Worm (Caenorhabditis elegans) whole organism, L4 larva: ENCODE results near the gene C35A5.3.

Experiments
- D1046.2 ChIP-seq: fragments of 200-800 bp; sonication (Bioruptor generic); IDR thresholded peaks from 2 replicates; pipeline ENCODE4 v1.3.6; 2022; ENCODE audit warnings: missing genetic modification characterization, missing compliant biosample characterization
- F49E8.2 ChIP-seq: sonication (generic microtip); optimal IDR thresholded peaks from 2 replicates; lab custom pipeline; 2016; ENCODE audit warnings: missing compliant biosample characterization, mild to moderate bottlenecking, missing genetic modification characterization, borderline replicate concordance
- T20F7.1 ChIP-seq: fragments of 200-800 bp; sonication (Bioruptor generic); optimal IDR thresholded peaks from 2 replicates; lab custom pipeline; 2018; ENCODE audit warnings: mild to moderate bottlenecking, missing genetic modification characterization, missing compliant biosample characterization
- Y48G9A.11 ChIP-seq: fragments of 200-800 bp; sonication (Bioruptor generic); IDR thresholded peaks from 2 replicates; pipeline ENCODE4 v1.3.6; 2022; ENCODE audit warnings: missing genetic modification reagents, missing genetic modification characterization, missing compliant biosample characterization
- Y75B8A.6 ChIP-seq: fragments of 200-800 bp; sonication (Bioruptor generic); IDR thresholded peaks from 2 replicates; pipeline ENCODE4 v1.3.6; 2022; ENCODE audit warnings: missing genetic modification reagents, missing genetic modification characterization, missing compliant biosample characterization
- aha-1 ChIP-seq: fragments of 150-350 bp; peaks from one replicate; lab custom pipeline; 2014; ENCODE audit warnings: missing biosample characterization, missing genetic modification characterization
- aly-2 ChIP-seq: sonication (generic microtip); optimal IDR thresholded peaks from 2 replicates; lab custom pipeline; 2018; ENCODE audit warnings: missing biosample characterization, missing genetic modification characterization
- ama-1 ChIP-seq: fragments of 150-350 bp; optimal IDR thresholded peaks from 2 replicates; lab custom pipeline; 2014; ENCODE audit warnings: inconsistent platforms, mixed read lengths
- ceh-20 ChIP-seq: fragments of 200-800 bp; sonication (Bioruptor generic); IDR thresholded peaks from 2 replicates; pipeline ENCODE4 v1.3.6; 2022; ENCODE audit warnings: missing genetic modification reagents, missing genetic modification characterization, missing compliant biosample characterization
- ceh-82 ChIP-seq: sonication (generic microtip); optimal IDR thresholded peaks from 2 replicates; lab custom pipeline; 2017; ENCODE audit warnings: missing biosample characterization, missing genetic modification characterization
- ces-1 ChIP-seq: fragments of 150-350 bp; sonication (generic microtip); optimal IDR thresholded peaks from 4 replicates; lab custom pipeline; 2014; ENCODE audit warnings: missing biosample characterization, missing genetic modification reagents, missing genetic modification characterization
- daf-12 ChIP-seq: fragments of 150-350 bp; optimal IDR thresholded peaks from 2 replicates; lab custom pipeline; 2014; ENCODE audit warnings: missing biosample characterization, missing genetic modification reagents, missing genetic modification characterization
- daf-16 ChIP-seq, 3 experiments: sonication (generic microtip); optimal IDR thresholded peaks; 2 replicates each; lab custom pipeline; 2016 to 2017; ENCODE audit warnings: missing genetic modification characterization in 3 of 3, missing genetic modification reagents in 3 of 3, mild to moderate bottlenecking in 2 of 3, missing compliant biosample characterization in 2 of 3, missing biosample characterization in 1 of 3, moderate library complexity in 1 of 3
- daf-8 ChIP-seq: fragments of 200-800 bp; sonication (Bioruptor generic); IDR thresholded peaks from 2 replicates; pipeline ENCODE4 v1.3.6; 2022; ENCODE audit warnings: missing genetic modification characterization, missing compliant biosample characterization
- dmd-9 ChIP-seq: fragments of 200-800 bp; sonication (Bioruptor generic); IDR thresholded peaks from 2 replicates; pipeline ENCODE4 v1.3.6; 2022; ENCODE audit warnings: missing genetic modification reagents, missing genetic modification characterization, missing compliant biosample characterization
- dpl-1 ChIP-seq: fragments of 150-350 bp; optimal IDR thresholded peaks from 2 replicates; lab custom pipeline; 2014; ENCODE audit warnings: missing biosample characterization, missing genetic modification reagents, missing genetic modification characterization
- duxl-1 ChIP-seq: sonication (generic microtip); optimal IDR thresholded peaks from 2 replicates; lab custom pipeline; 2016; ENCODE audit warnings: mild to moderate bottlenecking, missing genetic modification characterization, moderate library complexity, missing compliant biosample characterization; ENCODE audit not compliant: poor library complexity
- dve-1 ChIP-seq: sonication (generic microtip); optimal IDR thresholded peaks from 2 replicates; lab custom pipeline; 2017; ENCODE audit warnings: antibody characterized with exemption, mild to moderate bottlenecking, missing genetic modification characterization, missing compliant biosample characterization; ENCODE audit not compliant: insufficient read depth
- fkh-10 ChIP-seq: fragments of 150-350 bp; optimal IDR thresholded peaks from 2 replicates; lab custom pipeline; 2014; ENCODE audit warnings: missing biosample characterization, missing genetic modification reagents, missing genetic modification characterization
- gei-8 ChIP-seq: fragments of 200-800 bp; sonication (Bioruptor generic); optimal IDR thresholded peaks from 2 replicates; lab custom pipeline; 2018; ENCODE audit warnings: mild to moderate bottlenecking, missing genetic modification characterization, missing compliant biosample characterization
- hif-1 ChIP-seq, 2 experiments: sonication (generic microtip); optimal IDR thresholded peaks; 2 replicates each; lab custom pipeline; 2016 to 2017; ENCODE audit warnings: missing compliant biosample characterization in 2 of 2, missing genetic modification characterization in 2 of 2, missing genetic modification reagents in 2 of 2, missing genotype in 2 of 2, mild to moderate bottlenecking in 1 of 2
- hlh-11 ChIP-seq: fragments of 200-800 bp; sonication (Bioruptor generic); optimal IDR thresholded peaks from 2 replicates; lab custom pipeline; 2018; ENCODE audit warnings: mild to moderate bottlenecking, missing genetic modification characterization, missing compliant biosample characterization
- hlh-30 ChIP-seq: sonication (generic microtip); optimal IDR thresholded peaks from 2 replicates; lab custom pipeline; 2017; ENCODE audit warnings: antibody characterized with exemption, mild to moderate bottlenecking, missing genetic modification characterization, missing compliant biosample characterization; ENCODE audit not compliant: insufficient read depth
- hmg-1.1 ChIP-seq: fragments of 200-800 bp; sonication (Bioruptor generic); IDR thresholded peaks from 2 replicates; pipeline ENCODE4 v1.3.6; 2022; ENCODE audit warnings: missing genetic modification reagents, missing genetic modification characterization, missing compliant biosample characterization
- lin-13 ChIP-seq: fragments of 150-350 bp; optimal IDR thresholded peaks from 2 replicates; lab custom pipeline; 2014; ENCODE audit warnings: missing biosample characterization, missing genetic modification reagents, missing genetic modification characterization
- lin-15B ChIP-seq: fragments of 150-350 bp; sonication (generic microtip); optimal IDR thresholded peaks from 3 replicates; lab custom pipeline; 2014; ENCODE audit warnings: missing biosample characterization, missing genetic modification characterization
- lir-3 ChIP-seq: sonication (generic microtip); optimal IDR thresholded peaks from 2 replicates; lab custom pipeline; 2016; ENCODE audit warnings: mild to moderate bottlenecking, missing genetic modification characterization, missing compliant biosample characterization
- lsy-2 ChIP-seq, 2 experiments: fragments of 150-350 bp in 1 of 2; sonication (generic microtip) in 1 of 2; optimal IDR thresholded peaks; 2 replicates each; lab custom pipeline; 2014 to 2017; ENCODE audit warnings: missing biosample characterization in 2 of 2, missing genetic modification characterization in 2 of 2
- mep-1 ChIP-seq: fragments of 150-350 bp; sonication (generic microtip); optimal IDR thresholded peaks from 3 replicates; lab custom pipeline; 2014; ENCODE audit warnings: missing biosample characterization, missing genetic modification characterization
- mes-2 ChIP-seq: sonication (generic microtip); optimal IDR thresholded peaks from 2 replicates; lab custom pipeline; 2016; ENCODE audit warnings: missing genotype, mild to moderate bottlenecking, missing genetic modification characterization, missing compliant biosample characterization; ENCODE audit not compliant: poor library complexity, severe bottlenecking
- mxl-2 ChIP-seq: fragments of 200-800 bp; sonication (Bioruptor generic); conservative IDR thresholded peaks from 2 replicates; pipeline ENCODE4 v1.3.6; 2022; ENCODE audit warnings: missing genetic modification reagents, missing genetic modification characterization, missing compliant biosample characterization
- nhr-10 ChIP-seq: fragments of 150-350 bp; optimal IDR thresholded peaks from 2 replicates; lab custom pipeline; 2014; ENCODE audit warnings: missing biosample characterization, missing genetic modification characterization
- nhr-11 ChIP-seq: fragments of 150-350 bp; optimal IDR thresholded peaks from 2 replicates; lab custom pipeline; 2014; ENCODE audit warnings: missing biosample characterization, missing genetic modification characterization
- nhr-111 ChIP-seq: fragments of 200-800 bp; sonication (Bioruptor generic); optimal IDR thresholded peaks from 2 replicates; lab custom pipeline; 2018; ENCODE audit warnings: mild to moderate bottlenecking, missing genetic modification characterization, missing compliant biosample characterization
- nhr-237 ChIP-seq: sonication (generic microtip); optimal IDR thresholded peaks from 2 replicates; lab custom pipeline; 2017; ENCODE audit warnings: missing biosample characterization, missing genetic modification characterization
- nhr-25 ChIP-seq: sonication (generic microtip); optimal IDR thresholded peaks from 2 replicates; lab custom pipeline; 2017; ENCODE audit warnings: missing genetic modification characterization, mild to moderate bottlenecking, missing compliant biosample characterization, antibody characterized with exemption, moderate library complexity, borderline replicate concordance; ENCODE audit not compliant: insufficient read depth
- nhr-6 ChIP-seq: fragments of 150-350 bp; optimal IDR thresholded peaks from 2 replicates; lab custom pipeline; 2014; ENCODE audit warnings: missing biosample characterization, missing genetic modification characterization
- nhr-77 ChIP-seq: fragments of 150-350 bp; optimal IDR thresholded peaks from 2 replicates; lab custom pipeline; 2014; ENCODE audit warnings: missing biosample characterization, missing genetic modification characterization
- pha-4 ChIP-seq, 2 experiments: fragments of 150-350 bp in 1 of 2; fragments of 200-800 bp in 1 of 2; sonication (Bioruptor generic) in 1 of 2; IDR thresholded peaks in 1 of 2; optimal IDR thresholded peaks in 1 of 2; 2 replicates each; pipeline versions ENCODE4 v1.3.6 to Lab custom; 2014 to 2022; ENCODE audit warnings: missing genetic modification characterization in 2 of 2, missing genetic modification reagents in 2 of 2, missing biosample characterization in 1 of 2, missing compliant biosample characterization in 1 of 2
- snpc-4 ChIP-seq: fragments of 150-350 bp; optimal IDR thresholded peaks from 2 replicates; lab custom pipeline; 2014; ENCODE audit warnings: missing biosample characterization, missing genetic modification characterization
- spr-3 ChIP-seq: fragments of 200-800 bp; sonication (Bioruptor generic); optimal IDR thresholded peaks from 2 replicates; lab custom pipeline; 2018; ENCODE audit warnings: mild to moderate bottlenecking, missing genetic modification characterization, missing compliant biosample characterization
- tra-1 ChIP-seq: fragments of 200-800 bp; sonication (Bioruptor generic); IDR thresholded peaks from 2 replicates; pipeline ENCODE4 v1.3.6; 2022; ENCODE audit warnings: missing genetic modification reagents, missing genetic modification characterization, missing compliant biosample characterization
- unc-62 ChIP-seq, 3 experiments: fragments of 150-350 bp in 1 of 3; sonication (generic microtip); optimal IDR thresholded peaks in 2 of 3; peaks in 1 of 3; 1 replicate in 1 of 3; 2 replicates in 2 of 3; lab custom pipeline; 2014 to 2017; ENCODE audit warnings: missing biosample characterization in 3 of 3, missing genetic modification characterization in 3 of 3, missing genetic modification reagents in 3 of 3, missing genotype in 1 of 3
- zfp-3 ChIP-seq: fragments of 200-800 bp; sonication (Bioruptor generic); conservative IDR thresholded peaks from 2 replicates; pipeline ENCODE4 v1.3.6; 2022; ENCODE audit warnings: missing genetic modification reagents, missing genetic modification characterization, missing compliant biosample characterization
- zip-11 ChIP-seq: fragments of 200-800 bp; sonication (Bioruptor generic); IDR thresholded peaks from 2 replicates; pipeline ENCODE4 v1.3.6; 2022; ENCODE audit warnings: missing genetic modification characterization, missing compliant biosample characterization
- ztf-7 ChIP-seq: fragments of 150-350 bp; optimal IDR thresholded peaks from 2 replicates; lab custom pipeline; 2014; ENCODE audit warnings: missing biosample characterization, missing genetic modification characterization

The C35A5.3 gene

DNA sequence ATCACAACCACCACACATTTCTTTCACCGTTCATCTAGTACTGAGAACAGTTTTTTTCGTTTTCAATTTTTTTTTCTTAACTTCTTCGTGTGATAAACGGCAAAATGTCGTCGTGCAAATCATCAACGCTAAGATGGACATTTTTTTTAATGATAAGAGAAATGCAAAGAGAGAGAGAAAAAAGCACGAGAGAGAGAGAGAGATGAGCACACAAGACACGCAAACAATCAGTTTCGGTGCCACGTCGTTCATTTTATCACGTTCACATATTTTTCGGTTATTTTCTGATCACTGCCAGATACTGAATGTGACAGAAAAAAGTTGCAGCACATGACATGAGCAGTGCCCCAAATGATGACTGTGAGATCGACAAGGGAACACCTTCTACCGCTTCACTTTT is 33.0 kb downstream of the C35A5.3 start, which contains the start of gene egl-9 (continued):
- TF ChIP-seq hlh-30 (tag; lab: Kevin White, UChicago) (peak; percentile 85), D1046.2 (no peak), hmg-1.1 (no peak), dve-1 (peak; percentile 82), T20F7.1 (no peak), dpl-1 (no peak), nhr-6 (tag; lab: Kevin White, UChicago) (no peak), daf-8 (no peak), Y75B8A.6 (GFP tag; lab: Robert Waterston, UW) (0 out of 2 replicates have a peak, but pooled peaks have one; percentile 16), spr-3 (GFP tag; lab: Kevin White, UChicago) (no peak), lsy-2 (tag; optimal IDR thresholded peaks at IDR 0.05; lab: Kevin White, UChicago) (peak in 1 of 2 experiments; percentile 57), zip-11 (GFP tag; lab: Robert Waterston, UW) (no peak), unc-62 (GFP tag; optimal IDR thresholded peaks at IDR 0.05 in 1 of 2; lab: Kevin White, UChicago) (peak in 1 of 2 experiments; percentile 24), unc-62 (tag; optimal IDR thresholded peaks at IDR 0.05; lab: Kevin White, UChicago) (no peak)

- TF ChIP-seq ceh-82 (no peak), F49E8.2 (tag; lab: Kevin White, UChicago) (no peak), nhr-237 (no peak), ztf-7 (tag; lab: Kevin White, UChicago) (no peak), fkh-10 (GFP tag; lab: Kevin White, UChicago) (no peak), gei-8 (GFP tag; lab: Kevin White, UChicago) (no peak), lin-13 (GFP tag; lab: Kevin White, UChicago) (no peak), lir-3 (tag; lab: Kevin White, UChicago) (no peak), unc-62 (GFP tag; optimal IDR thresholded peaks at IDR 0.05 in 1 of 2; lab: Kevin White, UChicago) (peak in 1 of 2 experiments; percentile 90), unc-62 (tag; optimal IDR thresholded peaks at IDR 0.05; lab: Kevin White, UChicago) (no peak), T20F7.1 (no peak), aha-1 (tag; lab: Kevin White, UChicago) (peak; percentile 13)
Measured at ce11 chrV:10467659-10468058, 33.5 kb downstream of the C35A5.3 start.

ce11 chrV:10467104-10467503 is 34.1 kb downstream of the C35A5.3 start:
- TF ChIP-seq duxl-1 (tag; lab: Kevin White, UChicago): no peak
- TF ChIP-seq ceh-20: no peak
- TF ChIP-seq ama-1 (lab: Kevin White, UChicago): peak; percentile 58
- no peak for TF ChIP-seq nhr-25
- no peak for TF ChIP-seq tra-1 (GFP tag; lab: Robert Waterston, UW)
- no peak for TF ChIP-seq mxl-2 (GFP tag; lab: Robert Waterston, UW)
- TF ChIP-seq zip-11 (GFP tag; lab: Robert Waterston, UW): no peak
- TF ChIP-seq hif-1 (tag; optimal IDR thresholded peaks at IDR 0.05; lab: Kevin White, UChicago): no peak
- no peak for TF ChIP-seq hlh-11 (tag; lab: Kevin White, UChicago)
- TF ChIP-seq dmd-9 (GFP tag; lab: Robert Waterston, UW): no peak
- TF ChIP-seq mes-2 (tag; lab: Kevin White, UChicago): peak; percentile 2
- no peak for TF ChIP-seq lin-15B (tag; lab: Kevin White, UChicago)
- TF ChIP-seq hlh-30 (tag; lab: Kevin White, UChicago): peak; percentile 71
- no peak for TF ChIP-seq aly-2
- TF ChIP-seq Y48G9A.11 (GFP tag; lab: Robert Waterston, UW): no peak
- no peak for TF ChIP-seq daf-12 (tag; lab: Kevin White, UChicago)
- TF ChIP-seq snpc-4 (tag; lab: Kevin White, UChicago): no peak
- TF ChIP-seq mep-1 (tag; lab: Kevin White, UChicago): no peak
- TF ChIP-seq unc-62 (GFP tag; optimal IDR thresholded peaks at IDR 0.05 in 1 of 2; lab: Kevin White, UChicago): no peak
- no peak for TF ChIP-seq unc-62 (tag; optimal IDR thresholded peaks at IDR 0.05; lab: Kevin White, UChicago)
- no peak for TF ChIP-seq nhr-111 (GFP tag; lab: Kevin White, UChicago)
- TF ChIP-seq ces-1: no peak
- no peak for TF ChIP-seq zfp-3 (GFP tag; lab: Robert Waterston, UW)
- no peak for TF ChIP-seq pha-4 (GFP tag; IDR thresholded peaks at IDR 0.05; lab: Robert Waterston, UW)
- no peak for TF ChIP-seq pha-4 (tag; optimal IDR thresholded peaks at IDR 0.05; lab: Kevin White, UChicago)
- TF ChIP-seq nhr-11 (tag; lab: Kevin White, UChicago): no peak
- no peak for TF ChIP-seq nhr-77 (tag; lab: Kevin White, UChicago)
- no peak for TF ChIP-seq nhr-10 (tag; lab: Kevin White, UChicago)
- TF ChIP-seq daf-16 (GFP tag; optimal IDR thresholded peaks at IDR 0.05; lab: Kevin White, UChicago): no peak
- peak; percentile 15 for TF ChIP-seq daf-16 (tag; optimal IDR thresholded peaks at IDR 0.05; lab: Kevin White, UChicago)
